Worm (Caenorhabditis elegans) whole organism, L1 larva: ENCODE measurements around the gene F23F1.4.

Source experiments
- C16A3.4 ChIP-seq: fragments of 150-350 bp; optimal IDR thresholded peaks from 2 replicates; lab custom pipeline; 2014; ENCODE audit warnings: missing biosample characterization, missing genetic modification characterization
- C34B4.2 ChIP-seq: sonication (generic microtip); optimal IDR thresholded peaks from 2 replicates; lab custom pipeline; 2017; ENCODE audit warnings: mild to moderate bottlenecking, missing genetic modification characterization, missing compliant biosample characterization
- F16B12.6 ChIP-seq: fragments of 150-350 bp; optimal IDR thresholded peaks from 2 replicates; lab custom pipeline; 2014; ENCODE audit warnings: missing biosample characterization, missing genetic modification characterization
- alr-1 ChIP-seq: fragments of 200-800 bp; sonication (Bioruptor generic); optimal IDR thresholded peaks from 2 replicates; lab custom pipeline; 2018; ENCODE audit warnings: borderline replicate concordance, mild to moderate bottlenecking, missing genetic modification characterization, missing compliant biosample characterization
- aly-2 ChIP-seq: fragments of 150-350 bp; optimal IDR thresholded peaks from 2 replicates; lab custom pipeline; 2014; ENCODE audit warnings: missing biosample characterization, missing genetic modification characterization
- blmp-1 ChIP-seq: fragments of 150-350 bp; optimal IDR thresholded peaks from 2 replicates; lab custom pipeline; 2014; ENCODE audit warnings: missing biosample characterization, missing genetic modification characterization
- ceh-63 ChIP-seq: fragments of 200-800 bp; sonication (Bioruptor generic); optimal IDR thresholded peaks from 2 replicates; lab custom pipeline; 2018; ENCODE audit warnings: mild to moderate bottlenecking, missing genetic modification characterization, missing compliant biosample characterization
- ceh-82 ChIP-seq, 3 experiments: fragments of 150-350 bp in 1 of 3; sonication (generic microtip) in 2 of 3; optimal IDR thresholded peaks; 2 replicates each; lab custom pipeline; 2014 to 2017; ENCODE audit warnings: missing biosample characterization in 3 of 3, missing genetic modification characterization in 3 of 3
- ceh-90 ChIP-seq: sonication (generic microtip); optimal IDR thresholded peaks from 2 replicates; lab custom pipeline; 2016; ENCODE audit warnings: missing genetic modification characterization, missing compliant biosample characterization
- ces-1 ChIP-seq: fragments of 150-350 bp; optimal IDR thresholded peaks from 2 replicates; lab custom pipeline; 2014; ENCODE audit warnings: missing biosample characterization, missing genetic modification reagents, missing genetic modification characterization
- egl-13 ChIP-seq: sonication (generic microtip); optimal IDR thresholded peaks from 2 replicates; lab custom pipeline; 2016; ENCODE audit warnings: missing genotype, missing genetic modification reagents, missing genetic modification characterization, missing compliant biosample characterization
- egl-27 ChIP-seq, 2 experiments: fragments of 150-350 bp in 1 of 2; sonication (generic microtip); optimal IDR thresholded peaks; 3 replicates each; lab custom pipeline; 2017 to 2018; ENCODE audit warnings: missing biosample characterization in 2 of 2, missing genetic modification characterization in 2 of 2, missing genetic modification reagents in 2 of 2
- elt-2 ChIP-seq: sonication (generic microtip); optimal IDR thresholded peaks from 2 replicates; lab custom pipeline; 2016; ENCODE audit warnings: missing genetic modification characterization, mild to moderate bottlenecking, inconsistent platforms, missing compliant biosample characterization, missing genetic modification reagents
- fkh-4 ChIP-seq: sonication (generic microtip); optimal IDR thresholded peaks from 2 replicates; lab custom pipeline; 2016; ENCODE audit warnings: missing compliant biosample characterization, missing genetic modification characterization, borderline replicate concordance
- fos-1 ChIP-seq: fragments of 150-350 bp; optimal IDR thresholded peaks from 2 replicates; lab custom pipeline; 2014; ENCODE audit warnings: missing biosample characterization, missing genetic modification characterization
- grh-1 ChIP-seq: fragments of 200-800 bp; sonication (Bioruptor generic); IDR thresholded peaks from 2 replicates; pipeline ENCODE4 v1.3.6; 2022; ENCODE audit warnings: missing genetic modification reagents, missing genetic modification characterization, missing compliant biosample characterization
- hlh-17 ChIP-seq: fragments of 200-800 bp; sonication (Bioruptor generic); optimal IDR thresholded peaks from 2 replicates; lab custom pipeline; 2018; ENCODE audit warnings: missing genetic modification characterization, mild to moderate bottlenecking, missing compliant biosample characterization, moderate library complexity, borderline replicate concordance
- hlh-4 ChIP-seq: sonication (generic microtip); optimal IDR thresholded peaks from 2 replicates; lab custom pipeline; 2016; ENCODE audit warnings: mild to moderate bottlenecking, missing genetic modification characterization, missing compliant biosample characterization
- irx-1 ChIP-seq: sonication (generic microtip); optimal IDR thresholded peaks from 2 replicates; lab custom pipeline; 2016; ENCODE audit warnings: missing genetic modification characterization, missing compliant biosample characterization
- isw-1 ChIP-seq: fragments of 200-800 bp; sonication (Bioruptor generic); IDR thresholded peaks from 2 replicates; pipeline ENCODE4 v1.3.6; 2022; ENCODE audit warnings: missing genetic modification characterization, missing compliant biosample characterization
- lin-15B ChIP-seq: fragments of 150-350 bp; sonication (generic microtip); optimal IDR thresholded peaks from 3 replicates; lab custom pipeline; 2014; ENCODE audit warnings: missing biosample characterization, missing genetic modification characterization
- lin-35 ChIP-seq, 2 experiments: fragments of 150-350 bp; optimal IDR thresholded peaks; 2 replicates each; lab custom pipeline; 2014; ENCODE audit warnings: missing biosample characterization in 2 of 2, missing genetic modification characterization in 2 of 2, missing genetic modification reagents in 2 of 2
- lin-39 ChIP-seq: fragments of 150-350 bp; optimal IDR thresholded peaks from 2 replicates; lab custom pipeline; 2014; ENCODE audit warnings: missing biosample characterization, missing genetic modification reagents, missing genetic modification characterization
- lsy-2 ChIP-seq, 2 experiments: fragments of 150-350 bp; optimal IDR thresholded peaks; 2 replicates each; lab custom pipeline; 2014; ENCODE audit warnings: missing biosample characterization in 2 of 2, missing genetic modification characterization in 2 of 2
- mdl-1 ChIP-seq, 2 experiments: fragments of 150-350 bp; optimal IDR thresholded peaks; 2 replicates each; lab custom pipeline; 2014 to 2017; ENCODE audit warnings: missing biosample characterization in 2 of 2, missing genetic modification characterization in 2 of 2, inconsistent platforms in 1 of 2
- mef-2 ChIP-seq: fragments of 150-350 bp; optimal IDR thresholded peaks from 2 replicates; lab custom pipeline; 2014; ENCODE audit warnings: missing biosample characterization, missing genetic modification characterization
- mep-1 ChIP-seq: fragments of 150-350 bp; optimal IDR thresholded peaks from 2 replicates; lab custom pipeline; 2014; ENCODE audit warnings: missing biosample characterization, missing genetic modification characterization
- nhr-20 ChIP-seq: sonication (generic microtip); optimal IDR thresholded peaks from 2 replicates; lab custom pipeline; 2016; ENCODE audit warnings: mild to moderate bottlenecking, missing genetic modification characterization, missing compliant biosample characterization
- nhr-237 ChIP-seq: fragments of 150-350 bp; optimal IDR thresholded peaks from 2 replicates; lab custom pipeline; 2014; ENCODE audit warnings: missing biosample characterization, missing genetic modification characterization
- nhr-28 ChIP-seq: fragments of 150-350 bp; optimal IDR thresholded peaks from 2 replicates; lab custom pipeline; 2014; ENCODE audit warnings: missing biosample characterization, missing genetic modification characterization
- nhr-77 ChIP-seq: fragments of 150-350 bp; optimal IDR thresholded peaks from 2 replicates; lab custom pipeline; 2014; ENCODE audit warnings: missing biosample characterization, missing genetic modification characterization
- nhr-90 ChIP-seq: sonication (generic microtip); optimal IDR thresholded peaks from 2 replicates; lab custom pipeline; 2016; ENCODE audit warnings: mild to moderate bottlenecking, missing genetic modification characterization, missing compliant biosample characterization; ENCODE audit not compliant: poor library complexity
- pag-3 ChIP-seq: sonication (generic microtip); optimal IDR thresholded peaks from 2 replicates; lab custom pipeline; 2017; ENCODE audit warnings: missing genetic modification characterization, mild to moderate bottlenecking, missing compliant biosample characterization, antibody characterized with exemption, borderline replicate concordance; ENCODE audit not compliant: insufficient read depth
- pqm-1 ChIP-seq: sonication (generic microtip); optimal IDR thresholded peaks from 3 replicates; lab custom pipeline; 2017; ENCODE audit warnings: missing biosample characterization, missing genetic modification characterization
- skn-1 ChIP-seq: fragments of 150-350 bp; optimal IDR thresholded peaks from 2 replicates; lab custom pipeline; 2014; ENCODE audit warnings: missing biosample characterization, missing genetic modification characterization
- snpc-4 ChIP-seq: fragments of 150-350 bp; optimal IDR thresholded peaks from 2 replicates; lab custom pipeline; 2014; ENCODE audit warnings: missing biosample characterization, missing genetic modification characterization
- snu-23 ChIP-seq: sonication (generic microtip); optimal IDR thresholded peaks from 2 replicates; lab custom pipeline; 2016; ENCODE audit warnings: missing genetic modification characterization, missing compliant biosample characterization
- sox-4 ChIP-seq: sonication (generic microtip); optimal IDR thresholded peaks from 2 replicates; lab custom pipeline; 2016; ENCODE audit warnings: missing genetic modification characterization, missing compliant biosample characterization
- sup-37 ChIP-seq: fragments of 200-800 bp; sonication (Bioruptor generic); optimal IDR thresholded peaks from 2 replicates; lab custom pipeline; 2018; ENCODE audit warnings: mild to moderate bottlenecking, missing genetic modification characterization, missing compliant biosample characterization
- swsn-7 ChIP-seq: sonication (generic microtip); optimal IDR thresholded peaks from 2 replicates; lab custom pipeline; 2016; ENCODE audit warnings: missing genetic modification characterization, missing compliant biosample characterization
- tbx-2 ChIP-seq: sonication (generic microtip); optimal IDR thresholded peaks from 2 replicates; lab custom pipeline; 2016; ENCODE audit warnings: missing genetic modification characterization, missing compliant biosample characterization
- unc-130 ChIP-seq: fragments of 150-350 bp; optimal IDR thresholded peaks from 2 replicates; lab custom pipeline; 2017; ENCODE audit warnings: missing biosample characterization, missing genetic modification characterization, inconsistent platforms
- unc-30 ChIP-seq: sonication (generic microtip); optimal IDR thresholded peaks from 2 replicates; lab custom pipeline; 2017; ENCODE audit warnings: missing biosample characterization, missing genetic modification characterization
- unc-86 ChIP-seq: sonication (generic microtip); optimal IDR thresholded peaks from 2 replicates; lab custom pipeline; 2016; ENCODE audit warnings: missing genetic modification characterization, missing compliant biosample characterization
- zag-1 ChIP-seq: fragments of 150-350 bp; optimal IDR thresholded peaks from 2 replicates; lab custom pipeline; 2014; ENCODE audit warnings: missing biosample characterization, missing genetic modification characterization
- zip-4 ChIP-seq: fragments of 200-800 bp; sonication (Bioruptor generic); optimal IDR thresholded peaks from 2 replicates; lab custom pipeline; 2018; ENCODE audit warnings: mild to moderate bottlenecking, missing genetic modification characterization, moderate library complexity, missing compliant biosample characterization
- ztf-4 ChIP-seq: fragments of 150-350 bp; optimal IDR thresholded peaks from 2 replicates; lab custom pipeline; 2014; ENCODE audit warnings: missing biosample characterization, missing genetic modification characterization

F23F1.4 gene

DNA sequence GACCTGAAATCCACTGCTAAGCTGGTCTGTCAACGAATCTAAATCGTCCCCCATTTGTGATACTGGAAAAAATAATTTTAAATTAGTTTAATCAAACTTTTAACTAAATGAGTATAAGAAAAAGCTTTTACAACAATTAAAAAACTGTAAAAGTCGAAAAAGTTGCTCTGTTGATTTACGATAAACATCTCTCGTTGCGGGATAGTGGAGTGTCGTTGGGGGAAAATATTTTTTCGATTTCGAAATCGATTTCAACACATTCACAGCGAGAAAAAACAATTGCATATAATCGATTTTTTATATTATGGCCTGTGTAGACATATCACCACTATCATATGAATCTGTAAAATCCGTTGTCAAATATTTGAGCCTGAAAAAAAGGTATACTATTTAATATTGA is 3.3 kb upstream of the F23F1.4 start, which contains the start of the genes F23F1.5 and fbxc-54 (continued):
- TF ChIP-seq fos-1 (tag; lab: Kevin White, UChicago) (no peak), mef-2 (tag; lab: Kevin White, UChicago) (no peak), snu-23 (GFP tag; lab: Kevin White, UChicago) (no peak), nhr-237 (tag; lab: Kevin White, UChicago) (no peak), unc-130 (no peak), sup-37 (GFP tag; lab: Kevin White, UChicago) (no peak), isw-1 (GFP tag; lab: Robert Waterston, UW) (no peak), lin-35 (GFP tag; optimal IDR thresholded peaks at IDR 0.05; lab: Kevin White, UChicago) (peak; percentile 16 to 55), ceh-63 (no peak), zip-4 (peak; percentile 43), nhr-28 (tag; lab: Kevin White, UChicago) (no peak), sox-4 (tag; lab: Kevin White, UChicago) (no peak), ces-1 (GFP tag; lab: Kevin White, UChicago) (no peak), lin-15B (peak; percentile 22), unc-30 (tag; lab: Kevin White, UChicago) (no peak), lsy-2 (tag; optimal IDR thresholded peaks at IDR 0.05; lab: Kevin White, UChicago) (peak in 1 of 2 experiments; percentile 74), egl-13 (tag; lab: Kevin White, UChicago) (no peak), unc-86 (tag; lab: Kevin White, UChicago) (no peak)

DNA sequence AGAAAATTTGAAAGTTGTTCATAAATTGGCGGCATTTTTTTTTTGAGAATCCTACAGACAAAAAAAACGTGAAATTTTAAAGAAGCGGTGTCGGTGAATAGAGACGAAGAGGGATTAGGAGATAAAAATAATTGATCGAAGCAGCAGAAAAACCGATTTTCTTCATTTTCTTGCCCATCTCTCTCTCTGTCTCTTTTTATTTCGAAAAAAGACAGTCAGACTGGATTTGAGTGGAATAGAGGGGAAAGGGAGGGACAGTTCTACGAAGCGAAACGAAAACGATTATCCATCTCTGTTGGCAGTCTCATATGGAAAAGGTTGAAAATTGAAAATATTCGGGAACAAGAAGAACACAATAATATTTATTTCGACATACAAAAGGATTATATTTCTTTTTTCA is 1.4 kb upstream of the F23F1.4 start:
- no peak for TF ChIP-seq ces-1 (GFP tag; lab: Kevin White, UChicago)
- peak; percentile 61 for TF ChIP-seq blmp-1 (tag; lab: Kevin White, UChicago)

- TF ChIP-seq unc-30 (tag; lab: Kevin White, UChicago) (no peak), pag-3 (tag; lab: Kevin White, UChicago) (no peak), ztf-4 (tag; lab: Kevin White, UChicago) (peak; percentile 89), irx-1 (tag; lab: Kevin White, UChicago) (peak; percentile 82), zag-1 (peak; percentile 72), ceh-90 (tag; lab: Kevin White, UChicago) (no peak), lin-39 (tag; lab: Kevin White, UChicago) (peak; percentile 89), sox-4 (tag; lab: Kevin White, UChicago) (peak; percentile 43), fos-1 (tag; lab: Kevin White, UChicago) (peak; percentile 80), grh-1 (GFP tag; lab: Robert Waterston, UW) (peak; percentile 72), snu-23 (GFP tag; lab: Kevin White, UChicago) (peak; percentile 91), F16B12.6 (tag; lab: Kevin White, UChicago) (peak; percentile 68), mep-1 (tag; lab: Kevin White, UChicago) (peak; percentile 90), swsn-7 (tag; lab: Kevin White, UChicago) (peak; percentile 86), snpc-4 (peak; percentile 61), zip-4 (peak; percentile 32), ceh-63 (no peak), sup-37 (GFP tag; lab: Kevin White, UChicago) (peak; percentile 61), egl-27 (tag; optimal IDR thresholded peaks at IDR 0.05; lab: Kevin White, UChicago) (no peak), hlh-17 (GFP tag; lab: Kevin White, UChicago) (no peak), elt-2 (tag; lab: Kevin White, UChicago) (peak; percentile 45), C34B4.2 (tag; lab: Kevin White, UChicago) (peak; percentile 26), nhr-20 (peak; percentile 81), ceh-82 (tag; optimal IDR thresholded peaks at IDR 0.05; lab: Kevin White, UChicago) (peak; percentile 89 to 93 (median 92)), mdl-1 (tag; optimal IDR thresholded peaks at IDR 0.05; lab: Kevin White, UChicago) (peak in 1 of 2 experiments; percentile 80), ces-1 (GFP tag; lab: Kevin White, UChicago) (no peak), nhr-77 (tag; lab: Kevin White, UChicago) (peak; percentile 80), pqm-1 (tag; lab: Kevin White, UChicago) (no peak), alr-1 (tag; lab: Kevin White, UChicago) (no peak), nhr-237 (tag; lab: Kevin White, UChicago) (peak; percentile 22), blmp-1 (tag; lab: Kevin White, UChicago) (peak; percentile 76), skn-1 (tag; lab: Kevin White, UChicago) (peak; percentile 86), aly-2 (peak; percentile 80), fkh-4 (tag; lab: Kevin White, UChicago) (peak; percentile 50), isw-1 (GFP tag; lab: Robert Waterston, UW) (peak; percentile 86), nhr-90 (tag; lab: Kevin White, UChicago) (peak; percentile 72), C16A3.4 (tag; lab: Kevin White, UChicago) (peak; percentile 91), hlh-4 (tag; lab: Kevin White, UChicago) (no peak), tbx-2 (tag; lab: Kevin White, UChicago) (peak; percentile 88)
Observed at ce11 chrII:24559-24998, 3.6 kb downstream of the F23F1.4 start, which contains the start of gene enee-1. Gene enee-1, plus strand, starts transcription at chrII:24666.
